Fruit fly (Drosophila melanogaster) whole organism, embryonic: ENCODE measurements around the gene CG14352.

Experiments
- CG10462 ChIP-seq: fragments of 200-800 bp; sonication (Bioruptor generic); optimal IDR thresholded peaks from 2 replicates; lab custom pipeline; 2016; ENCODE audit warnings: missing biosample characterization, missing genetic modification characterization
- CG10543 ChIP-seq: fragments of 200-800 bp; sonication (Bioruptor generic); optimal IDR thresholded peaks from 3 replicates; lab custom pipeline; 2017; ENCODE audit warnings: missing biosample characterization, mild to moderate bottlenecking, missing genetic modification characterization, moderate library complexity
- CG11398 ChIP-seq: fragments of 200-800 bp; sonication (Bioruptor generic); optimal IDR thresholded peaks from 2 replicates; lab custom pipeline; 2016; ENCODE audit warnings: missing biosample characterization, missing genetic modification characterization
- CG13296 ChIP-seq: fragments of 200-800 bp; sonication (Bioruptor generic); optimal IDR thresholded peaks from 3 replicates; lab custom pipeline; 2018; ENCODE audit warnings: missing biosample characterization, mild to moderate bottlenecking, missing genetic modification characterization
- CG13424 ChIP-seq: fragments of 200-800 bp; sonication (Bioruptor generic); optimal IDR thresholded peaks from 2 replicates; lab custom pipeline; 2019; ENCODE audit warnings: missing biosample characterization, mild to moderate bottlenecking, missing genetic modification characterization, moderate library complexity
- CG13624 ChIP-seq: fragments of 200-800 bp; sonication (Bioruptor generic); optimal IDR thresholded peaks from 2 replicates; lab custom pipeline; 2016; ENCODE audit warnings: missing biosample characterization, missing genetic modification characterization
- CG1529 ChIP-seq: fragments of 200-800 bp; sonication (Bioruptor generic); optimal IDR thresholded peaks from 3 replicates; lab custom pipeline; 2018; ENCODE audit warnings: missing biosample characterization, missing genetic modification characterization
- CG15601 ChIP-seq: fragments of 200-800 bp; sonication (Bioruptor generic); optimal IDR thresholded peaks from 3 replicates; lab custom pipeline; 2019; ENCODE audit warnings: missing biosample characterization, mild to moderate bottlenecking, missing genetic modification characterization, moderate library complexity
- CG1603 ChIP-seq: fragments of 200-800 bp; sonication (Bioruptor generic); optimal IDR thresholded peaks from 2 replicates; lab custom pipeline; 2019; ENCODE audit warnings: missing biosample characterization, mild to moderate bottlenecking, missing genetic modification characterization, moderate library complexity
- CG17612 ChIP-seq: fragments of 200-800 bp; sonication (Bioruptor generic); IDR thresholded peaks from 2 replicates; pipeline ENCODE4 v1.3.6; 2022; ENCODE audit warnings: missing biosample characterization, missing genetic modification characterization
- CG18476 ChIP-seq: fragments of 200-800 bp; sonication (Bioruptor generic); optimal IDR thresholded peaks from 2 replicates; lab custom pipeline; 2016; ENCODE audit warnings: missing biosample characterization, mild to moderate bottlenecking, missing genetic modification characterization
- CG18599 ChIP-seq: fragments of 200-800 bp; sonication (Bioruptor generic); optimal IDR thresholded peaks from 3 replicates; lab custom pipeline; 2017; ENCODE audit warnings: missing biosample characterization, missing genetic modification characterization, mild to moderate bottlenecking, moderate library complexity, missing genetic modification reagents
- CG34376 ChIP-seq: fragments of 200-800 bp; sonication (Bioruptor generic); optimal IDR thresholded peaks from 2 replicates; lab custom pipeline; 2018; ENCODE audit warnings: missing biosample characterization, mild to moderate bottlenecking, missing genetic modification characterization
- CG4404 ChIP-seq: fragments of 200-800 bp; sonication (Bioruptor generic); IDR thresholded peaks from 2 replicates; pipeline ENCODE4 v1.3.6; 2022; ENCODE audit warnings: missing biosample characterization, missing genetic modification characterization
- CG6272 ChIP-seq: fragments of 200-800 bp; sonication (Bioruptor generic); IDR thresholded peaks from 2 replicates; pipeline ENCODE4 v1.3.6; 2022; ENCODE audit warnings: missing biosample characterization, missing genetic modification characterization
- CG7786 ChIP-seq: fragments of 200-800 bp; sonication (Bioruptor generic); optimal IDR thresholded peaks from 2 replicates; lab custom pipeline; 2016; ENCODE audit warnings: missing biosample characterization, missing genetic modification characterization
- CG8359 ChIP-seq: fragments of 200-800 bp; sonication (Bioruptor generic); optimal IDR thresholded peaks from 2 replicates; lab custom pipeline; 2017; ENCODE audit warnings: missing biosample characterization, mild to moderate bottlenecking, missing genetic modification characterization, borderline replicate concordance
- CG8388 ChIP-seq: fragments of 200-800 bp; sonication (Bioruptor generic); optimal IDR thresholded peaks from 2 replicates; lab custom pipeline; 2019; ENCODE audit warnings: missing biosample characterization, mild to moderate bottlenecking, missing genetic modification characterization, moderate library complexity
- CG9817 ChIP-seq: fragments of 200-800 bp; sonication (Bioruptor generic); optimal IDR thresholded peaks from 2 replicates; lab custom pipeline; 2018; ENCODE audit warnings: missing biosample characterization, mild to moderate bottlenecking, missing genetic modification characterization, moderate library complexity
- Camta ChIP-seq: fragments of 200-800 bp; sonication (Bioruptor generic); optimal IDR thresholded peaks from 2 replicates; lab custom pipeline; 2016; ENCODE audit warnings: missing biosample characterization, missing genetic modification characterization
- D19A ChIP-seq: fragments of 200-800 bp; optimal IDR thresholded peaks from 3 replicates; lab custom pipeline; 2019; ENCODE audit warnings: missing biosample characterization, mild to moderate bottlenecking, missing genetic modification characterization, moderate library complexity
- Dek ChIP-seq: fragments of 200-800 bp; sonication (Bioruptor generic); optimal IDR thresholded peaks from 3 replicates; lab custom pipeline; 2019; ENCODE audit warnings: missing biosample characterization, mild to moderate bottlenecking, missing genetic modification characterization, moderate library complexity
- Dip3 ChIP-seq: fragments of 200-800 bp; sonication (Bioruptor generic); optimal IDR thresholded peaks from 3 replicates; lab custom pipeline; 2016; ENCODE audit warnings: missing biosample characterization, missing genetic modification characterization
- Elba2 ChIP-seq: fragments of 200-800 bp; sonication (Bioruptor generic); optimal IDR thresholded peaks from 3 replicates; lab custom pipeline; 2016; ENCODE audit warnings: missing biosample characterization, missing genetic modification characterization
- Fer1 ChIP-seq: fragments of 200-800 bp; sonication (Bioruptor generic); optimal IDR thresholded peaks from 2 replicates; lab custom pipeline; 2017; ENCODE audit warnings: missing biosample characterization, mild to moderate bottlenecking, missing genetic modification characterization
- GATAe ChIP-seq: fragments of 200-800 bp; sonication (Bioruptor generic); conservative IDR thresholded peaks from 2 replicates; pipeline ENCODE4 v1.3.6; 2022; ENCODE audit warnings: missing biosample characterization, missing genetic modification characterization
- HHEX ChIP-seq: fragments of 200-800 bp; sonication (Bioruptor generic); optimal IDR thresholded peaks from 3 replicates; lab custom pipeline; 2017; ENCODE audit warnings: missing biosample characterization, mild to moderate bottlenecking, missing genetic modification characterization, missing genetic modification reagents
- Hr39 ChIP-seq: fragments of >200 bp; optimal IDR thresholded peaks from 2 replicates; lab custom pipeline; 2017
- Lhr ChIP-seq: fragments of 200-800 bp; sonication (Bioruptor generic); optimal IDR thresholded peaks from 3 replicates; lab custom pipeline; 2017; ENCODE audit warnings: mild to moderate bottlenecking, missing biosample characterization, missing genetic modification reagents, missing genetic modification characterization
- Poxn ChIP-seq: fragments of 200-800 bp; sonication (Bioruptor generic); IDR thresholded peaks from 2 replicates; pipeline ENCODE4 v1.3.6; 2022; ENCODE audit warnings: missing biosample characterization, missing genetic modification characterization
- ap ChIP-seq: fragments of 200-800 bp; sonication (Bioruptor generic); IDR thresholded peaks from 2 replicates; pipeline ENCODE4 v1.3.6; 2022; ENCODE audit warnings: missing biosample characterization, missing genetic modification characterization
- bbx ChIP-seq: fragments of 200-800 bp; sonication (Bioruptor generic); IDR thresholded peaks from 2 replicates; pipeline ENCODE4 v1.3.6; 2022; ENCODE audit warnings: missing biosample characterization, missing genetic modification characterization; ENCODE audit not compliant: partially characterized antibody
- br ChIP-seq: fragments of >200 bp; optimal IDR thresholded peaks from 2 replicates; lab custom pipeline; 2017
- ci ChIP-seq: fragments of 200-800 bp; sonication (Bioruptor generic); IDR thresholded peaks from 3 replicates; pipeline ENCODE4 v1.3.6; 2022; ENCODE audit warnings: missing biosample characterization, missing genetic modification characterization
- crol ChIP-seq: fragments of 200-800 bp; sonication (Bioruptor generic); IDR thresholded peaks from 2 replicates; pipeline ENCODE4 v1.3.6; 2022; ENCODE audit warnings: missing biosample characterization, missing genetic modification characterization
- emc ChIP-seq: fragments of 200-800 bp; sonication (Bioruptor generic); optimal IDR thresholded peaks from 2 replicates; lab custom pipeline; 2016; ENCODE audit warnings: missing biosample characterization, missing genetic modification characterization
- eyg ChIP-seq: fragments of 200-800 bp; sonication (Bioruptor generic); optimal IDR thresholded peaks from 3 replicates; lab custom pipeline; 2016; ENCODE audit warnings: missing biosample characterization, missing genetic modification characterization
- fd96Cb ChIP-seq: fragments of 200-800 bp; sonication (Bioruptor generic); optimal IDR thresholded peaks from 2 replicates; lab custom pipeline; 2018; ENCODE audit warnings: missing biosample characterization, mild to moderate bottlenecking, missing genetic modification characterization, moderate library complexity
- gem ChIP-seq: fragments of 200-800 bp; sonication (Bioruptor generic); optimal IDR thresholded peaks from 2 replicates; lab custom pipeline; 2019; ENCODE audit warnings: missing biosample characterization, mild to moderate bottlenecking, missing genetic modification characterization, moderate library complexity
- inv ChIP-seq: fragments of 200-800 bp; sonication (Bioruptor generic); IDR thresholded peaks from 2 replicates; pipeline ENCODE4 v1.3.6; 2022; ENCODE audit warnings: missing biosample characterization, missing genetic modification characterization; ENCODE audit not compliant: partially characterized antibody
- kni ChIP-seq: fragments of 200-800 bp; sonication (Bioruptor generic); optimal IDR thresholded peaks from 3 replicates; lab custom pipeline; 2017; ENCODE audit warnings: mild to moderate bottlenecking, missing biosample characterization, missing genetic modification reagents, missing genetic modification characterization
- otp ChIP-seq: fragments of 200-800 bp; sonication (Bioruptor generic); IDR thresholded peaks from 3 replicates; pipeline ENCODE4, ENCODE4 v1.3.6; 2022; ENCODE audit warnings: missing biosample characterization, missing genetic modification characterization
- prd ChIP-seq, 3 experiments: fragments of >200 bp in 2 of 3; fragments of 200-800 bp in 1 of 3; sonication (Bioruptor generic) in 1 of 3; optimal IDR thresholded peaks in 2 of 3; IDR thresholded peaks in 1 of 3; 2 replicates in 2 of 3; 3 replicates in 1 of 3; pipeline versions ENCODE4 v1.3.6 to Lab custom; 2017 to 2022; ENCODE audit warnings: missing biosample characterization in 1 of 3, missing genetic modification characterization in 1 of 3
- ranshi ChIP-seq: fragments of 200-800 bp; sonication (Bioruptor generic); IDR thresholded peaks from 2 replicates; pipeline ENCODE4 v1.3.6; 2022; ENCODE audit warnings: missing biosample characterization, missing genetic modification characterization
- sens ChIP-seq: fragments of 200-800 bp; sonication (Bioruptor generic); peaks from one replicate; lab custom pipeline; 2016; ENCODE audit warnings: missing biosample characterization, missing genetic modification characterization
- stwl ChIP-seq: fragments of 200-800 bp; sonication (Bioruptor generic); optimal IDR thresholded peaks from 3 replicates; lab custom pipeline; 2018; ENCODE audit warnings: missing biosample characterization, mild to moderate bottlenecking, missing genetic modification characterization, moderate library complexity
- tap ChIP-seq: fragments of 200-800 bp; optimal IDR thresholded peaks from 3 replicates; lab custom pipeline; 2019; ENCODE audit warnings: missing biosample characterization, mild to moderate bottlenecking, missing genetic modification characterization, moderate library complexity
- tll ChIP-seq, 2 experiments: fragments of 200-800 bp in 1 of 2; fragments of >200 bp in 1 of 2; sonication (Bioruptor generic) in 1 of 2; optimal IDR thresholded peaks; 2 replicates each; lab custom pipeline; 2017 to 2019; ENCODE audit warnings: missing biosample characterization in 2 of 2, missing genetic modification characterization in 2 of 2, mild to moderate bottlenecking in 1 of 2, moderate library complexity in 1 of 2
- wor ChIP-seq: fragments of 200-800 bp; sonication (Bioruptor generic); IDR thresholded peaks from 2 replicates; pipeline ENCODE4 v1.3.6; 2022; ENCODE audit warnings: missing biosample characterization, missing genetic modification characterization
- zen2 ChIP-seq: fragments of 200-800 bp; sonication (Bioruptor generic); IDR thresholded peaks from 3 replicates; pipeline ENCODE4 v1.3.6; 2022; ENCODE audit warnings: missing biosample characterization, missing genetic modification characterization; ENCODE audit not compliant: partially characterized antibody

CG14352 gene

DNA sequence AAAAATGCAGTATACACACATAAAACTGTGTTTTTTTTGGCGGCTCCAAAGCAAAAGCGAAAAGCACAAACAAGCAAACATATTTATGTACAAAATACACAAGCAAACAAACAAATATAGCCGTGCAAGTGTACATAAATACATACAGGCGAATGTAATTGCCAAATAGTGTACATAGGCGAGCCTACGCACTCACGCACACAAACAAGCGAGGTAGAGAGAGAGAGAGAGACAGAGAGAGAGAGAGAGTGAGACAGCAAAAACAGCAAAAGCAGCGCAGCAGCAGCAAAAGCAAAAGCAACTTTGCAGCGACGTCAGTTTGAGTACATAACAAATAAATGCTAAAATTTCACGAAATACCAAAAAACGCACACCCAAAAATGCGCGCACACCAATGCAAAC is 37.5 kb downstream of the CG14352 start (continued):
- TF ChIP-seq CG13424 (tag; lab: Kevin White, UChicago) (peak; percentile 65), inv (GFP tag; lab: Robert Waterston, UW) (no peak), crol (no peak), gem (peak; percentile 87), bbx (GFP tag; lab: Robert Waterston, UW) (no peak), prd (optimal IDR thresholded peaks at IDR 0.05; lab: Kevin White, UChicago) (no peak), prd (GFP tag; IDR thresholded peaks at IDR 0.05; lab: Robert Waterston, UW) (peak; percentile 48; the same call in 2 of the 3 replicates), sens (GFP tag; lab: Kevin White, UChicago) (peak; percentile 99), D19A (tag; lab: Kevin White, UChicago) (peak; percentile 50), CG34376 (GFP tag; lab: Kevin White, UChicago) (peak; percentile 19), CG1603 (tag; lab: Kevin White, UChicago) (peak; percentile 95), HHEX (peak; percentile 92), stwl (tag; lab: Kevin White, UChicago) (peak; percentile 25), tll (GFP tag; optimal IDR thresholded peaks at IDR 0.05; lab: Kevin White, UChicago) (no peak), CG13296 (GFP tag; lab: Kevin White, UChicago) (peak; percentile 81), Elba2 (GFP tag; lab: Kevin White, UChicago) (no peak), CG8388 (GFP tag; lab: Kevin White, UChicago) (peak; percentile 75), br (lab: Kevin White, UChicago) (no peak), CG17612 (GFP tag; lab: Robert Waterston, UW) (no peak; the same call in 1 of the 2 replicates), CG7786 (GFP tag; lab: Kevin White, UChicago) (peak; percentile 47), Poxn (GFP tag; lab: Robert Waterston, UW) (no peak), Lhr (GFP tag; lab: Kevin White, UChicago) (peak; percentile 89), CG1529 (GFP tag; lab: Kevin White, UChicago) (peak; percentile 83), CG18599 (peak; percentile 75), Dek (peak; percentile 56), CG6272 (GFP tag; lab: Robert Waterston, UW) (no peak), Dip3 (GFP tag; lab: Kevin White, UChicago) (no peak), eyg (GFP tag; lab: Kevin White, UChicago) (peak; percentile 91), Fer1 (GFP tag; lab: Kevin White, UChicago) (peak; percentile 87), wor (GFP tag; lab: Robert Waterston, UW) (peak; percentile 30), CG4404 (GFP tag; lab: Robert Waterston, UW) (no peak), otp (GFP tag; lab: Robert Waterston, UW) (peak; percentile 83), emc (peak; percentile 45), GATAe (GFP tag; lab: Robert Waterston, UW) (no peak), CG13624 (peak; percentile 69), CG11398 (peak; percentile 92), CG10543 (GFP tag; lab: Kevin White, UChicago) (peak; percentile 37), CG15601 (peak; percentile 92), CG18476 (GFP tag; lab: Kevin White, UChicago) (peak; percentile 53), Hr39 (no peak), ranshi (GFP tag; lab: Robert Waterston, UW) (peak; percentile 45; the same call in 1 of the 2 replicates), CG9817 (tag; lab: Kevin White, UChicago) (peak; percentile 48), ci (GFP tag; lab: Robert Waterston, UW) (peak; percentile 95), Camta (GFP tag; lab: Kevin White, UChicago) (peak; percentile 90), CG10462 (GFP tag; lab: Kevin White, UChicago) (peak; percentile 22), ap (peak; percentile 44; the same call in 1 of the 2 replicates), tap (tag; lab: Kevin White, UChicago) (peak; percentile 85), CG8359 (GFP tag; lab: Kevin White, UChicago) (peak; percentile 84), fd96Cb (tag; lab: Kevin White, UChicago) (peak; percentile 80), kni (GFP tag; lab: Kevin White, UChicago) (peak; percentile 91), zen2 (GFP tag; lab: Robert Waterston, UW) (no peak)
